Fruit fly (Drosophila melanogaster) whole organism, embryonic: Measurements from ENCODE around the gene CG33643.

Source experiments
- Awh ChIP-seq: fragments of 200-800 bp; sonication (Bioruptor generic); IDR thresholded peaks from 2 replicates; pipeline ENCODE4, ENCODE4 v1.3.6; 2022; ENCODE audit warnings: missing biosample characterization, missing genetic modification characterization
- BEAF-32 ChIP-seq: fragments of 200-800 bp; sonication (Bioruptor generic); optimal IDR thresholded peaks from 3 replicates; lab custom pipeline; 2017; ENCODE audit warnings: missing biosample characterization, missing genetic modification characterization, mild to moderate bottlenecking, moderate library complexity, missing genetic modification reagents
- CG10959 ChIP-seq: fragments of 200-800 bp; sonication (Bioruptor generic); IDR thresholded peaks from 2 replicates; pipeline ENCODE4 v1.3.6; 2022; ENCODE audit warnings: missing biosample characterization, missing genetic modification characterization
- CG1233 ChIP-seq: fragments of 200-800 bp; sonication (Bioruptor generic); optimal IDR thresholded peaks from 4 replicates; lab custom pipeline; 2018; ENCODE audit warnings: missing biosample characterization, mild to moderate bottlenecking, missing genetic modification characterization
- CG15269 ChIP-seq: fragments of 200-800 bp; sonication (Bioruptor generic); optimal IDR thresholded peaks from 2 replicates; lab custom pipeline; 2018; ENCODE audit warnings: missing biosample characterization, mild to moderate bottlenecking, missing genetic modification characterization, moderate library complexity
- CG1603 ChIP-seq: fragments of 200-800 bp; sonication (Bioruptor generic); optimal IDR thresholded peaks from 2 replicates; lab custom pipeline; 2019; ENCODE audit warnings: missing biosample characterization, mild to moderate bottlenecking, missing genetic modification characterization, moderate library complexity
- CG17186 ChIP-seq: fragments of 200-800 bp; sonication (Bioruptor generic); optimal IDR thresholded peaks from 3 replicates; lab custom pipeline; 2017; ENCODE audit warnings: missing biosample characterization, missing genetic modification reagents, missing genetic modification characterization
- CG2712 ChIP-seq: fragments of 200-800 bp; optimal IDR thresholded peaks from 3 replicates; lab custom pipeline; 2019; ENCODE audit warnings: missing biosample characterization, mild to moderate bottlenecking, missing genetic modification characterization, moderate library complexity
- CG31224 ChIP-seq: fragments of 200-800 bp; sonication (Bioruptor generic); IDR thresholded peaks from 2 replicates; pipeline ENCODE4 v1.3.6; 2022; ENCODE audit warnings: missing biosample characterization, missing genetic modification characterization
- CG3838 ChIP-seq: fragments of 200-800 bp; sonication (Bioruptor generic); optimal IDR thresholded peaks from 3 replicates; lab custom pipeline; 2016; ENCODE audit warnings: missing biosample characterization, missing genetic modification characterization
- CG4707 ChIP-seq: fragments of 200-800 bp; sonication (Bioruptor generic); optimal IDR thresholded peaks from 2 replicates; lab custom pipeline; 2018; ENCODE audit warnings: missing biosample characterization, mild to moderate bottlenecking, missing genetic modification characterization, moderate library complexity
- CG6175 ChIP-seq: fragments of 200-800 bp; sonication (Bioruptor generic); IDR thresholded peaks from 3 replicates; pipeline ENCODE4 v1.3.6; 2022; ENCODE audit warnings: missing biosample characterization, missing genetic modification characterization
- CG6254 ChIP-seq: fragments of 200-800 bp; sonication (Bioruptor generic); optimal IDR thresholded peaks from 3 replicates; lab custom pipeline; 2017; ENCODE audit warnings: mild to moderate bottlenecking, missing biosample characterization, missing genetic modification reagents, missing genetic modification characterization
- CG6765 ChIP-seq: fragments of 200-800 bp; sonication (Bioruptor generic); optimal IDR thresholded peaks from 3 replicates; lab custom pipeline; 2017; ENCODE audit warnings: missing biosample characterization, mild to moderate bottlenecking, missing genetic modification characterization
- CG6854 ChIP-seq: fragments of 200-800 bp; sonication (Bioruptor generic); optimal IDR thresholded peaks from 3 replicates; lab custom pipeline; 2017; ENCODE audit warnings: missing biosample characterization, mild to moderate bottlenecking, missing genetic modification characterization
- CG7928 ChIP-seq: fragments of 200-800 bp; sonication (Bioruptor generic); optimal IDR thresholded peaks from 2 replicates; lab custom pipeline; 2017; ENCODE audit warnings: missing biosample characterization, mild to moderate bottlenecking, missing genetic modification characterization
- CG8281 ChIP-seq: fragments of 200-800 bp; sonication (Bioruptor generic); optimal IDR thresholded peaks from 2 replicates; lab custom pipeline; 2018; ENCODE audit warnings: missing biosample characterization, mild to moderate bottlenecking, missing genetic modification characterization, moderate library complexity
- D19A ChIP-seq: fragments of 200-800 bp; optimal IDR thresholded peaks from 3 replicates; lab custom pipeline; 2019; ENCODE audit warnings: missing biosample characterization, mild to moderate bottlenecking, missing genetic modification characterization, moderate library complexity
- D19B ChIP-seq: fragments of 200-800 bp; sonication (Bioruptor generic); optimal IDR thresholded peaks from 2 replicates; lab custom pipeline; 2017; ENCODE audit warnings: missing biosample characterization, mild to moderate bottlenecking, missing genetic modification characterization
- Ets65A ChIP-seq: fragments of 200-800 bp; sonication (Bioruptor generic); peaks from one replicate; lab custom pipeline; 2016; ENCODE audit warnings: missing biosample characterization, missing genetic modification characterization
- Med ChIP-seq: fragments of 200-800 bp; sonication (Bioruptor generic); peaks from one replicate; lab custom pipeline; 2016; ENCODE audit warnings: missing biosample characterization, missing genetic modification characterization, mild to moderate bottlenecking, inconsistent platforms, moderate library complexity
- Nf-YB ChIP-seq: fragments of 200-800 bp; sonication (Bioruptor generic); optimal IDR thresholded peaks from 3 replicates; lab custom pipeline; 2019; ENCODE audit warnings: missing biosample characterization, mild to moderate bottlenecking, missing genetic modification characterization, moderate library complexity
- Nf-YC ChIP-seq: fragments of 200-800 bp; optimal IDR thresholded peaks from 3 replicates; lab custom pipeline; 2019; ENCODE audit warnings: missing biosample characterization, mild to moderate bottlenecking, missing genetic modification characterization, moderate library complexity
- Rfx ChIP-seq: fragments of 200-800 bp; sonication (Bioruptor generic); IDR thresholded peaks from 2 replicates; pipeline ENCODE4 v1.3.6; 2022; ENCODE audit warnings: missing biosample characterization, missing genetic modification characterization
- Spps ChIP-seq: fragments of 200-800 bp; sonication (Bioruptor generic); optimal IDR thresholded peaks from 2 replicates; lab custom pipeline; 2018; ENCODE audit warnings: missing biosample characterization, mild to moderate bottlenecking, missing genetic modification characterization
- Sry-β ChIP-seq: fragments of 200-800 bp; sonication (Bioruptor generic); optimal IDR thresholded peaks from 2 replicates; lab custom pipeline; 2018; ENCODE audit warnings: missing biosample characterization, mild to moderate bottlenecking, missing genetic modification characterization, moderate library complexity
- Stat92E ChIP-seq, 3 experiments: fragments of >200 bp in 2 of 3; fragments of 200-800 bp in 1 of 3; sonication (Bioruptor generic) in 1 of 3; optimal IDR thresholded peaks; 2 replicates each; lab custom pipeline; 2017 to 2019; ENCODE audit warnings: missing biosample characterization in 3 of 3, missing genetic modification characterization in 3 of 3, mild to moderate bottlenecking in 1 of 3, moderate library complexity in 1 of 3
- caup ChIP-seq: fragments of 200-800 bp; sonication (Bioruptor generic); optimal IDR thresholded peaks from 3 replicates; lab custom pipeline; 2017; ENCODE audit warnings: missing biosample characterization, mild to moderate bottlenecking, missing genetic modification characterization, moderate library complexity; ENCODE audit not compliant: severe bottlenecking
- cg ChIP-seq: fragments of 200-800 bp; sonication (Bioruptor generic); optimal IDR thresholded peaks from 3 replicates; lab custom pipeline; 2019; ENCODE audit warnings: missing biosample characterization, mild to moderate bottlenecking, missing genetic modification characterization, moderate library complexity
- chinmo ChIP-seq: fragments of 200-800 bp; sonication (Bioruptor generic); IDR thresholded peaks from 4 replicates; pipeline ENCODE4 v1.3.6; 2022; ENCODE audit warnings: missing biosample characterization, missing genetic modification characterization; ENCODE audit not compliant: partially characterized antibody
- chm ChIP-seq: fragments of 200-800 bp; sonication (Bioruptor generic); IDR thresholded peaks from 2 replicates; pipeline ENCODE4 v1.3.6; 2022; ENCODE audit warnings: missing biosample characterization, missing genetic modification characterization
- crc ChIP-seq: fragments of 200-800 bp; sonication (Bioruptor generic); optimal IDR thresholded peaks from 2 replicates; lab custom pipeline; 2016; ENCODE audit warnings: missing biosample characterization, missing genetic modification characterization
- croc ChIP-seq: fragments of 200-800 bp; sonication (Bioruptor generic); conservative IDR thresholded peaks from 3 replicates; pipeline ENCODE4 v1.3.6; 2022; ENCODE audit warnings: missing biosample characterization, missing genetic modification characterization
- crol ChIP-seq: fragments of 200-800 bp; sonication (Bioruptor generic); IDR thresholded peaks from 2 replicates; pipeline ENCODE4 v1.3.6; 2022; ENCODE audit warnings: missing biosample characterization, missing genetic modification characterization
- cwo ChIP-seq: fragments of 200-800 bp; sonication (Bioruptor generic); optimal IDR thresholded peaks from 3 replicates; lab custom pipeline; 2017; ENCODE audit warnings: missing biosample characterization, missing genetic modification characterization, mild to moderate bottlenecking, moderate library complexity, missing genetic modification reagents
- esg ChIP-seq: fragments of 200-800 bp; sonication (Bioruptor generic); conservative IDR thresholded peaks from 2 replicates; pipeline ENCODE4 v1.3.6; 2022; ENCODE audit warnings: missing biosample characterization, missing genetic modification characterization
- grn ChIP-seq: fragments of 200-800 bp; sonication (Bioruptor generic); optimal IDR thresholded peaks from 3 replicates; lab custom pipeline; 2017; ENCODE audit warnings: missing biosample characterization, missing genetic modification characterization
- maf-S ChIP-seq: fragments of 200-800 bp; sonication (Bioruptor generic); optimal IDR thresholded peaks from 2 replicates; lab custom pipeline; 2016; ENCODE audit warnings: missing biosample characterization, missing genetic modification characterization
- nerfin-1 ChIP-seq: fragments of 200-800 bp; sonication (Bioruptor generic); optimal IDR thresholded peaks from 3 replicates; lab custom pipeline; 2019; ENCODE audit warnings: missing biosample characterization, mild to moderate bottlenecking, missing genetic modification characterization, moderate library complexity
- pita ChIP-seq: fragments of 200-800 bp; sonication (Bioruptor generic); optimal IDR thresholded peaks from 2 replicates; lab custom pipeline; 2017; ENCODE audit warnings: missing biosample characterization, mild to moderate bottlenecking, missing genetic modification characterization
- pros ChIP-seq: fragments of 200-800 bp; sonication (Bioruptor generic); optimal IDR thresholded peaks from 3 replicates; lab custom pipeline; 2019; ENCODE audit warnings: missing biosample characterization, mild to moderate bottlenecking, missing genetic modification characterization, moderate library complexity
- pum ChIP-seq: fragments of 200-800 bp; sonication (Bioruptor generic); optimal IDR thresholded peaks from 2 replicates; lab custom pipeline; 2016; ENCODE audit warnings: missing biosample characterization, missing genetic modification characterization
- rib ChIP-seq: fragments of 200-800 bp; sonication (Bioruptor generic); IDR thresholded peaks from 2 replicates; pipeline ENCODE4 v1.3.6; 2022; ENCODE audit warnings: missing biosample characterization, missing genetic modification characterization
- row ChIP-seq: fragments of 200-800 bp; sonication (Bioruptor generic); IDR thresholded peaks from 3 replicates; pipeline ENCODE4 v1.3.6; 2022; ENCODE audit warnings: missing biosample characterization, missing genetic modification characterization
- scrt ChIP-seq: fragments of 200-800 bp; sonication (Bioruptor generic); optimal IDR thresholded peaks from 2 replicates; lab custom pipeline; 2018; ENCODE audit warnings: missing biosample characterization, mild to moderate bottlenecking, missing genetic modification characterization, moderate library complexity
- sens ChIP-seq: fragments of 200-800 bp; sonication (Bioruptor generic); peaks from one replicate; lab custom pipeline; 2016; ENCODE audit warnings: missing biosample characterization, missing genetic modification characterization
- stc ChIP-seq: fragments of 200-800 bp; sonication (Bioruptor generic); IDR thresholded peaks from 2 replicates; pipeline ENCODE4 v1.3.6; 2022; ENCODE audit warnings: missing biosample characterization, missing genetic modification characterization
- sug ChIP-seq: fragments of 200-800 bp; optimal IDR thresholded peaks from 2 replicates; lab custom pipeline; 2019; ENCODE audit warnings: missing biosample characterization, mild to moderate bottlenecking, missing genetic modification characterization, moderate library complexity

CG33643 gene

dm6 chr2L:13510870-13511867 is 19.7 kb upstream of the CG33643 start:
- TF ChIP-seq Rfx (GFP tag; lab: Robert Waterston, UW) (no peak), CG6175 (GFP tag; lab: Robert Waterston, UW) (no peak), Awh (GFP tag; lab: Robert Waterston, UW) (no peak), CG2712 (tag; lab: Kevin White, UChicago) (no peak), caup (GFP tag; lab: Kevin White, UChicago) (peak; percentile 10), BEAF-32 (no peak), maf-S (GFP tag; lab: Kevin White, UChicago) (no peak), CG6765 (GFP tag; lab: Kevin White, UChicago) (no peak), stc (GFP tag; lab: Robert Waterston, UW) (no peak), CG17186 (GFP tag; lab: Kevin White, UChicago) (no peak), CG7928 (GFP tag; lab: Kevin White, UChicago) (no peak), Sry-β (no peak), Med (GFP tag; lab: Kevin White, UChicago) (peak; percentile 82), D19B (no peak), Nf-YB (peak; percentile 27), esg (GFP tag; lab: Robert Waterston, UW) (no peak), pita (GFP tag; lab: Kevin White, UChicago) (no peak), cwo (GFP tag; lab: Kevin White, UChicago) (peak; percentile 55), CG15269 (tag; lab: Kevin White, UChicago) (no peak), chinmo (peak; percentile 72; the same call in 1 of the 4 replicates), CG6254 (GFP tag; lab: Kevin White, UChicago) (no peak), row (GFP tag; lab: Robert Waterston, UW) (peak; percentile 47; the same call in 2 of the 3 replicates), sug (tag; lab: Kevin White, UChicago) (peak; percentile 20), pros (GFP tag; lab: Kevin White, UChicago) (peak; percentile 5), CG31224 (GFP tag; lab: Robert Waterston, UW) (no peak), croc (GFP tag; lab: Robert Waterston, UW) (no peak), nerfin-1 (peak; percentile 68), Stat92E (GFP tag; optimal IDR thresholded peaks at IDR 0.05; lab: Kevin White, UChicago) (no peak), grn (GFP tag; lab: Kevin White, UChicago) (peak; percentile 92), CG3838 (no peak), rib (GFP tag; lab: Robert Waterston, UW) (peak; percentile 52; the same call in 1 of the 2 replicates), chm (GFP tag; lab: Robert Waterston, UW) (no peak), Spps (no peak), CG10959 (no peak), CG8281 (no peak), CG6854 (GFP tag; lab: Kevin White, UChicago) (no peak), sens (GFP tag; lab: Kevin White, UChicago) (peak; percentile 58), D19A (tag; lab: Kevin White, UChicago) (peak; percentile 19), CG1233 (no peak), crc (GFP tag; lab: Kevin White, UChicago) (no peak), CG1603 (tag; lab: Kevin White, UChicago) (no peak), pum (GFP tag; lab: Kevin White, UChicago) (no peak), CG4707 (peak; percentile 64), Nf-YC (tag; lab: Kevin White, UChicago) (peak; percentile 41), cg (no peak), crol (GFP tag; lab: Robert Waterston, UW) (peak; percentile 63; the same call in 1 of the 2 replicates), Ets65A (GFP tag; lab: Kevin White, UChicago) (peak; percentile 1), scrt (GFP tag; lab: Kevin White, UChicago) (no peak)
